Fruit fly (Drosophila melanogaster): ENCODE results near the gene mEFTs.

dm6 chr2L:17498721-17499120 lies 2.2 kb downstream of the mEFTs start, which contains the start of gene CG15142:
- TF ChIP-seq CrebA (GFP tag; optimal IDR thresholded peaks at IDR 0.05; ENCODE audit: borderline replicate concordance) (no peak), Rel (GFP tag; optimal IDR thresholded peaks at IDR 0.05) (no peak), Rel (tag; optimal IDR thresholded peaks at IDR 0.05) (no peak), usp (GFP tag; optimal IDR thresholded peaks at IDR 0.05) (no peak), psq (GFP tag; optimal IDR thresholded peaks at IDR 0.05) (no peak), Hnf4 (GFP tag; optimal IDR thresholded peaks at IDR 0.05) (no peak), Dif (GFP tag; optimal IDR thresholded peaks at IDR 0.05; ENCODE audit: partially characterized antibody) (no peak), pan (optimal IDR thresholded peaks at IDR 0.05) (no peak), sv (GFP tag; optimal IDR thresholded peaks at IDR 0.05) (no peak)

Measured in whole organism, wandering third instar larva.